Fruit fly (Drosophila melanogaster) whole organism, embryonic: ENCODE data around the gene CG43367.

Source experiments
- Abd-B ChIP-seq: fragments of 200-800 bp; sonication (Bioruptor generic); optimal IDR thresholded peaks from 2 replicates; lab custom pipeline; 2018; ENCODE audit warnings: missing biosample characterization, mild to moderate bottlenecking, missing genetic modification characterization, moderate library complexity
- Atf-2 ChIP-seq: fragments of 200-800 bp; sonication (Bioruptor generic); optimal IDR thresholded peaks from 2 replicates; lab custom pipeline; 2016; ENCODE audit warnings: missing biosample characterization, missing genetic modification characterization
- CG10543 ChIP-seq: fragments of 200-800 bp; sonication (Bioruptor generic); optimal IDR thresholded peaks from 3 replicates; lab custom pipeline; 2017; ENCODE audit warnings: missing biosample characterization, mild to moderate bottlenecking, missing genetic modification characterization, moderate library complexity
- CG12942 ChIP-seq: fragments of 200-800 bp; sonication (Bioruptor generic); optimal IDR thresholded peaks from 3 replicates; lab custom pipeline; 2016; ENCODE audit warnings: missing biosample characterization, missing genetic modification characterization
- CG13775 ChIP-seq: fragments of 200-800 bp; sonication (Bioruptor generic); optimal IDR thresholded peaks from 3 replicates; lab custom pipeline; 2017; ENCODE audit warnings: missing biosample characterization, mild to moderate bottlenecking, missing genetic modification characterization
- CG14965 ChIP-seq: fragments of 200-800 bp; sonication (Bioruptor generic); optimal IDR thresholded peaks from 2 replicates; lab custom pipeline; 2016; ENCODE audit warnings: missing biosample characterization, missing genetic modification characterization, borderline replicate concordance
- CG15479 ChIP-seq: fragments of 200-800 bp; sonication (Bioruptor generic); optimal IDR thresholded peaks from 3 replicates; lab custom pipeline; 2019; ENCODE audit warnings: missing biosample characterization, mild to moderate bottlenecking, missing genetic modification characterization, moderate library complexity
- CG1602 ChIP-seq: fragments of 200-800 bp; sonication (Bioruptor generic); optimal IDR thresholded peaks from 3 replicates; lab custom pipeline; 2016; ENCODE audit warnings: missing biosample characterization, missing genetic modification characterization
- CG17802 ChIP-seq: fragments of 200-800 bp; sonication (Bioruptor generic); optimal IDR thresholded peaks from 2 replicates; lab custom pipeline; 2018; ENCODE audit warnings: missing biosample characterization, mild to moderate bottlenecking, missing genetic modification characterization, moderate library complexity
- CG17829 ChIP-seq: fragments of 200-800 bp; optimal IDR thresholded peaks from 2 replicates; lab custom pipeline; 2019; ENCODE audit warnings: missing biosample characterization, mild to moderate bottlenecking, missing genetic modification characterization, moderate library complexity
- CG18011 ChIP-seq: fragments of 200-800 bp; sonication (Bioruptor generic); optimal IDR thresholded peaks from 2 replicates; lab custom pipeline; 2017; ENCODE audit warnings: missing biosample characterization, missing genetic modification characterization, mild to moderate bottlenecking, moderate library complexity, missing genotype
- CG18599 ChIP-seq: fragments of 200-800 bp; sonication (Bioruptor generic); optimal IDR thresholded peaks from 3 replicates; lab custom pipeline; 2017; ENCODE audit warnings: missing biosample characterization, missing genetic modification characterization, mild to moderate bottlenecking, moderate library complexity, missing genetic modification reagents
- CG2120 ChIP-seq: fragments of 200-800 bp; sonication (Bioruptor generic); optimal IDR thresholded peaks from 3 replicates; lab custom pipeline; 2016; ENCODE audit warnings: missing biosample characterization, missing genetic modification characterization
- CG30431 ChIP-seq: fragments of 200-800 bp; sonication (Bioruptor generic); optimal IDR thresholded peaks from 2 replicates; lab custom pipeline; 2017; ENCODE audit warnings: missing biosample characterization, missing genetic modification characterization
- CG32532 ChIP-seq: fragments of 200-800 bp; sonication (Bioruptor generic); IDR thresholded peaks from 2 replicates; pipeline ENCODE4 v1.3.6; 2022; ENCODE audit warnings: missing biosample characterization, missing genetic modification characterization
- CG4328 ChIP-seq: fragments of 200-800 bp; sonication (Bioruptor generic); optimal IDR thresholded peaks from 3 replicates; lab custom pipeline; 2017; ENCODE audit warnings: missing biosample characterization, missing genetic modification reagents, missing genetic modification characterization
- CG4424 ChIP-seq: fragments of 200-800 bp; sonication (Bioruptor generic); optimal IDR thresholded peaks from 3 replicates; lab custom pipeline; 2016; ENCODE audit warnings: missing biosample characterization, missing genetic modification characterization
- CG8281 ChIP-seq: fragments of 200-800 bp; sonication (Bioruptor generic); optimal IDR thresholded peaks from 2 replicates; lab custom pipeline; 2018; ENCODE audit warnings: missing biosample characterization, mild to moderate bottlenecking, missing genetic modification characterization, moderate library complexity
- CG9215 ChIP-seq: fragments of 200-800 bp; sonication (Bioruptor generic); IDR thresholded peaks from 2 replicates; pipeline ENCODE4 v1.3.6; 2022; ENCODE audit warnings: missing biosample characterization, missing genetic modification characterization
- CG9609 ChIP-seq: fragments of 200-800 bp; sonication (Bioruptor generic); optimal IDR thresholded peaks from 3 replicates; lab custom pipeline; 2016; ENCODE audit warnings: missing biosample characterization, missing genetic modification characterization
- CTCF ChIP-seq: fragments of 200-800 bp; sonication (Bioruptor generic); optimal IDR thresholded peaks from 2 replicates; lab custom pipeline; 2017; ENCODE audit warnings: missing biosample characterization, mild to moderate bottlenecking, missing genetic modification characterization, moderate library complexity
- HLH3B ChIP-seq: fragments of 200-800 bp; sonication (Bioruptor generic); IDR thresholded peaks from 2 replicates; pipeline ENCODE4 v1.3.6; 2022; ENCODE audit warnings: missing biosample characterization, missing genetic modification characterization
- Hand ChIP-seq: fragments of 200-800 bp; sonication (Bioruptor generic); optimal IDR thresholded peaks from 2 replicates; lab custom pipeline; 2017; ENCODE audit warnings: mild to moderate bottlenecking, missing biosample characterization, missing genetic modification reagents, missing genetic modification characterization
- HmgD ChIP-seq: fragments of 200-800 bp; sonication (Bioruptor generic); optimal IDR thresholded peaks from 3 replicates; lab custom pipeline; 2016; ENCODE audit warnings: missing biosample characterization, missing genetic modification characterization
- Hr51 ChIP-seq, 2 experiments: fragments of 200-800 bp; sonication (Bioruptor generic); optimal IDR thresholded peaks; 2 replicates in 1 of 2; 3 replicates in 1 of 2; lab custom pipeline; 2016 to 2018; ENCODE audit warnings: missing biosample characterization in 2 of 2, missing genetic modification characterization in 2 of 2, mild to moderate bottlenecking in 1 of 2, moderate library complexity in 1 of 2
- Hr78 ChIP-seq, 2 experiments: fragments of 200-800 bp in 1 of 2; fragments of >200 bp in 1 of 2; sonication (Bioruptor generic) in 1 of 2; optimal IDR thresholded peaks; 2 replicates each; lab custom pipeline; 2017 to 2019; ENCODE audit warnings: missing biosample characterization in 2 of 2, missing genetic modification characterization in 2 of 2, mild to moderate bottlenecking in 1 of 2, moderate library complexity in 1 of 2
- MESR4 ChIP-seq: fragments of 200-800 bp; sonication (Bioruptor generic); optimal IDR thresholded peaks from 2 replicates; lab custom pipeline; 2018; ENCODE audit warnings: missing biosample characterization, mild to moderate bottlenecking, missing genetic modification characterization, moderate library complexity
- Med ChIP-seq: fragments of 200-800 bp; sonication (Bioruptor generic); peaks from one replicate; lab custom pipeline; 2016; ENCODE audit warnings: missing biosample characterization, missing genetic modification characterization, mild to moderate bottlenecking, inconsistent platforms, moderate library complexity
- Nf-YB ChIP-seq: fragments of 200-800 bp; sonication (Bioruptor generic); optimal IDR thresholded peaks from 3 replicates; lab custom pipeline; 2019; ENCODE audit warnings: missing biosample characterization, mild to moderate bottlenecking, missing genetic modification characterization, moderate library complexity
- Oli ChIP-seq: fragments of 200-800 bp; sonication (Bioruptor generic); optimal IDR thresholded peaks from 2 replicates; lab custom pipeline; 2018; ENCODE audit warnings: missing biosample characterization, mild to moderate bottlenecking, missing genetic modification characterization, moderate library complexity
- Sox102F ChIP-seq: fragments of 200-800 bp; sonication (Bioruptor generic); optimal IDR thresholded peaks from 2 replicates; lab custom pipeline; 2018; ENCODE audit warnings: missing biosample characterization, mild to moderate bottlenecking, missing genetic modification characterization, moderate library complexity
- ci ChIP-seq: fragments of 200-800 bp; sonication (Bioruptor generic); IDR thresholded peaks from 3 replicates; pipeline ENCODE4 v1.3.6; 2022; ENCODE audit warnings: missing biosample characterization, missing genetic modification characterization
- crp ChIP-seq, 2 experiments: fragments of 200-800 bp; sonication (Bioruptor generic); optimal IDR thresholded peaks; 2 replicates in 1 of 2; 3 replicates in 1 of 2; lab custom pipeline; 2017; ENCODE audit warnings: missing biosample characterization in 2 of 2, missing genetic modification characterization in 2 of 2, mild to moderate bottlenecking in 1 of 2, moderate library complexity in 1 of 2
- danr ChIP-seq: fragments of 200-800 bp; sonication (Bioruptor generic); IDR thresholded peaks from 2 replicates; pipeline ENCODE4 v1.3.6; 2022; ENCODE audit warnings: missing biosample characterization, missing genetic modification characterization
- dm ChIP-seq: fragments of 200-800 bp; sonication (Bioruptor generic); optimal IDR thresholded peaks from 3 replicates; lab custom pipeline; 2016; ENCODE audit warnings: missing biosample characterization, missing genetic modification characterization
- dpn ChIP-seq, 2 experiments: fragments of 200-800 bp; sonication (Bioruptor generic); optimal IDR thresholded peaks; 3 replicates each; lab custom pipeline; 2016; ENCODE audit warnings: missing biosample characterization in 2 of 2, missing genetic modification characterization in 2 of 2
- lmd ChIP-seq: fragments of 200-800 bp; sonication (Bioruptor generic); IDR thresholded peaks from 2 replicates; pipeline ENCODE4 v1.3.6; 2022; ENCODE audit warnings: missing biosample characterization, missing genetic modification characterization
- lov ChIP-seq, 2 experiments: fragments of 200-800 bp in 1 of 2; fragments of >200 bp in 1 of 2; sonication (Bioruptor generic) in 1 of 2; IDR thresholded peaks in 1 of 2; optimal IDR thresholded peaks in 1 of 2; 2 replicates in 1 of 2; 3 replicates in 1 of 2; pipeline versions ENCODE4 v1.3.6 to Lab custom; 2017 to 2022; ENCODE audit warnings: missing biosample characterization in 1 of 2, missing genetic modification characterization in 1 of 2
- nau ChIP-seq: fragments of 200-800 bp; sonication (Bioruptor generic); optimal IDR thresholded peaks from 3 replicates; lab custom pipeline; 2017; ENCODE audit warnings: missing biosample characterization, mild to moderate bottlenecking, missing genetic modification characterization, missing genetic modification reagents
- nom ChIP-seq: fragments of 200-800 bp; sonication (Bioruptor generic); optimal IDR thresholded peaks from 2 replicates; lab custom pipeline; 2017; ENCODE audit warnings: missing biosample characterization, missing genetic modification characterization, mild to moderate bottlenecking, moderate library complexity, missing genetic modification reagents
- pb ChIP-seq: fragments of 200-800 bp; sonication (Bioruptor generic); optimal IDR thresholded peaks from 3 replicates; lab custom pipeline; 2016; ENCODE audit warnings: missing biosample characterization, missing genetic modification characterization
- row ChIP-seq: fragments of 200-800 bp; sonication (Bioruptor generic); IDR thresholded peaks from 3 replicates; pipeline ENCODE4 v1.3.6; 2022; ENCODE audit warnings: missing biosample characterization, missing genetic modification characterization
- salm ChIP-seq: fragments of 200-800 bp; sonication (Bioruptor generic); optimal IDR thresholded peaks from 2 replicates; lab custom pipeline; 2018; ENCODE audit warnings: missing biosample characterization, mild to moderate bottlenecking, missing genetic modification characterization
- sd ChIP-seq: fragments of 200-800 bp; sonication (Bioruptor generic); optimal IDR thresholded peaks from 3 replicates; lab custom pipeline; 2018; ENCODE audit warnings: missing biosample characterization, mild to moderate bottlenecking, missing genetic modification characterization, moderate library complexity
- slbo ChIP-seq: fragments of 200-800 bp; sonication (Bioruptor generic); IDR thresholded peaks from 2 replicates; pipeline ENCODE4 v1.3.6; 2022; ENCODE audit warnings: missing biosample characterization, missing genetic modification characterization
- sna ChIP-seq: fragments of 200-800 bp; sonication (Bioruptor generic); IDR thresholded peaks from 2 replicates; pipeline ENCODE4 v1.3.6; 2022; ENCODE audit warnings: missing biosample characterization, missing genetic modification characterization; ENCODE audit not compliant: partially characterized antibody
- tx ChIP-seq: fragments of 200-800 bp; sonication (Bioruptor generic); optimal IDR thresholded peaks from 2 replicates; lab custom pipeline; 2016; ENCODE audit warnings: missing biosample characterization, missing genetic modification characterization
- wdn ChIP-seq: fragments of 200-800 bp; sonication (Bioruptor generic); IDR thresholded peaks from 2 replicates; pipeline ENCODE4 v1.3.6; 2022; ENCODE audit warnings: missing biosample characterization, missing genetic modification characterization
- zen2 ChIP-seq: fragments of 200-800 bp; sonication (Bioruptor generic); IDR thresholded peaks from 3 replicates; pipeline ENCODE4 v1.3.6; 2022; ENCODE audit warnings: missing biosample characterization, missing genetic modification characterization; ENCODE audit not compliant: partially characterized antibody

Gene CG43367

DNA sequence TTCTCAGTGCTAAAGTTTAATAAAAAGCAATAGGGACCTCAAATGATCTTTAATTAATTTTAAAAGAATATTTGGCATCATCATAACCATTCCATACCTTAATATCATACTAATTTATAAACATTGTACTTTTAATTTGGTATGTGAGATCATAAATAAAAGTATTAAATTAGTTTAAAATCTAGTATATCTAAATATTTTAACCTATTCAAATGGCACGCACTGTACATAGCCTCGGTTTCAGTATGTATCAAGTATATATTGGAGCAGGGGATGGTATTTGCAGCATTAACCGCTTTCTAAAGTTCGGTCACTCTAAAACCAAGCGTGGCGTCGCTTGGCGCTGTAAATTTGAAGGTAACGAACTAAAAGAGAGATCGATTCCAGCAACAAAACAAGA, 48.6 kb downstream of the CG43367 start, which contains the start of gene pav (continued):
- TF ChIP-seq CG4328 (GFP tag; lab: Kevin White, UChicago), result no peak
- no peak for TF ChIP-seq sd (tag; lab: Kevin White, UChicago)
- TF ChIP-seq zen2 (GFP tag; lab: Robert Waterston, UW), result no peak
- no peak for TF ChIP-seq CG14965 (GFP tag; lab: Kevin White, UChicago)
- no peak for TF ChIP-seq Nf-YB (GFP tag; lab: Kevin White, UChicago)
- peak; percentile 58 for TF ChIP-seq lmd (GFP tag; lab: Robert Waterston, UW)
- TF ChIP-seq CG32532 (GFP tag; lab: Robert Waterston, UW), result peak; percentile 82
- TF ChIP-seq CG18011, result no peak
- no peak for TF ChIP-seq pb
- no peak for TF ChIP-seq salm (tag; lab: Kevin White, UChicago)
- no peak for TF ChIP-seq danr (GFP tag; lab: Robert Waterston, UW)
- TF ChIP-seq CG13775 (GFP tag; lab: Kevin White, UChicago), result peak; percentile 30
- TF ChIP-seq Hand, result no peak
- TF ChIP-seq dpn (GFP tag; optimal IDR thresholded peaks at IDR 0.05; lab: Kevin White, UChicago), result peak in 1 of 2 experiments; percentile 55
- TF ChIP-seq Hr51 (GFP tag; optimal IDR thresholded peaks at IDR 0.05; lab: Kevin White, UChicago), result no peak
- no peak for TF ChIP-seq CG1602 (GFP tag; lab: Kevin White, UChicago)
- no peak for TF ChIP-seq CG4424 (GFP tag; lab: Kevin White, UChicago)
- TF ChIP-seq nau, result no peak
- TF ChIP-seq Oli (tag; lab: Kevin White, UChicago), result no peak
- TF ChIP-seq CG10543, result no peak
- no peak for TF ChIP-seq lov (optimal IDR thresholded peaks at IDR 0.05; lab: Kevin White, UChicago)
- TF ChIP-seq lov (GFP tag; IDR thresholded peaks at IDR 0.05; lab: Robert Waterston, UW), result no peak
- peak in 1 of 2 experiments; percentile 0 for TF ChIP-seq crp (GFP tag; optimal IDR thresholded peaks at IDR 0.05; lab: Kevin White, UChicago)
- TF ChIP-seq dm (GFP tag; lab: Kevin White, UChicago), result peak; percentile 51
- no peak for TF ChIP-seq CG17802
- TF ChIP-seq CG9609 (GFP tag; lab: Kevin White, UChicago), result no peak
- no peak for TF ChIP-seq CG12942 (GFP tag; lab: Kevin White, UChicago)
- peak; percentile 41 for TF ChIP-seq CG2120 (GFP tag; lab: Kevin White, UChicago)
- TF ChIP-seq CG18599, result no peak
- TF ChIP-seq HmgD, result no peak
- TF ChIP-seq sna, result no peak
- TF ChIP-seq Sox102F, result no peak
- TF ChIP-seq CG8281 (tag; lab: Kevin White, UChicago), result no peak
- no peak for TF ChIP-seq tx (GFP tag; lab: Kevin White, UChicago)
- TF ChIP-seq Abd-B (GFP tag; lab: Kevin White, UChicago), result peak; percentile 4
- no peak for TF ChIP-seq CG30431 (GFP tag; lab: Kevin White, UChicago)
- TF ChIP-seq slbo (GFP tag; lab: Robert Waterston, UW), result peak; percentile 40; the same call in 1 of the 2 replicates

DNA sequence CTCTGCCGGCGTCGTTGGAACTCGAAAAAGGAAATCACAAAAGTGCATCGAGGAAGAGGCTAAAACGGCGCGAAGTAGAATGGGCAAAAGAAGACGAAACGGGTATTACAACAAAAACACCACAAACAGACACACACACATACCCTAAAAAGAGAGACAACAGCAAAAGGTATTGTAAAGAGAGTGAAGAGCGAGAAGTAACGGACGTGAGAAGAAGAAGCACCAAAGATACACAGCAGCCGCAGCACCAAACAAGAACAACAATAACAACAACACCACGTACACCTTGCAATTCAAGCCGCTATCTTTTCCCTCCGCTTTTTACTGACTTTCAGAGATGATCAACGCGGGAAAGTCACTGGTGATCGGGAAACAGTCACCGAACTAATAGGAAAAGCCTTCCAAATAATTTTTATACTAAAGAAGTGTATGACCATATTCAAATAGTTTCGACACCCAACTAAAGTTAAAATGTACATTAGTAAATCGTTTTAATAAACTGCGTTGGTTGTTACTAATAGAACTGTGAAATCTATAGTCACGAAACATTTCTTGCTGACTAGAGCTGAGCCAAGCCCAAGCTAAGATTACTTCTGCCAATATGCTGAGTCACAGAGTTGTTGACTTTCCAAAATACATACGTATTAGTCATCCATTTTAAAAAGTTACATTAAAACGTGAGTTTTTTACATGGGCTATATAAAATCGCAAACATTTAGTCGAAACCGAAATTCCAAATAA, 58.5 kb downstream of the CG43367 start:
- TF ChIP-seq wdn (GFP tag; lab: Robert Waterston, UW) (no peak), CG9215 (no peak), nom (GFP tag; lab: Kevin White, UChicago) (peak; percentile 65), MESR4 (GFP tag; lab: Kevin White, UChicago) (no peak), HmgD (peak; percentile 54), CTCF (no peak), zen2 (GFP tag; lab: Robert Waterston, UW) (0 out of 3 replicates have a peak, but pooled peaks have one; percentile 39), CG15479 (GFP tag; lab: Kevin White, UChicago) (peak; percentile 35), row (GFP tag; lab: Robert Waterston, UW) (peak; percentile 40), Atf-2 (GFP tag; lab: Kevin White, UChicago) (peak; percentile 20), CG17829 (peak; percentile 2), Hr78 (GFP tag; optimal IDR thresholded peaks at IDR 0.05; lab: Kevin White, UChicago) (no peak), Med (GFP tag; lab: Kevin White, UChicago) (peak; percentile 43), HLH3B (GFP tag; lab: Robert Waterston, UW) (no peak), ci (GFP tag; lab: Robert Waterston, UW) (0 out of 3 replicates have a peak, but pooled peaks have one; percentile 24)
